Fruit fly (Drosophila melanogaster) whole organism, embryonic: ENCODE measurements around the gene DAAM.
A peak's percentile ranks its signal among the peaks of the same experiment; 100 is the strongest.

Source experiments
- CG10267 ChIP-seq: fragments of 200-800 bp; sonication (Bioruptor generic); optimal IDR thresholded peaks from 2 replicates; lab custom pipeline; 2018; ENCODE audit warnings: missing biosample characterization, mild to moderate bottlenecking, missing genetic modification characterization, moderate library complexity
- CG10274 ChIP-seq: fragments of 200-800 bp; sonication (Bioruptor generic); optimal IDR thresholded peaks from 3 replicates; lab custom pipeline; 2017; ENCODE audit warnings: missing biosample characterization, mild to moderate bottlenecking, missing genetic modification characterization
- CG10543 ChIP-seq: fragments of 200-800 bp; sonication (Bioruptor generic); optimal IDR thresholded peaks from 3 replicates; lab custom pipeline; 2017; ENCODE audit warnings: missing biosample characterization, mild to moderate bottlenecking, missing genetic modification characterization, moderate library complexity
- CG12071 ChIP-seq: fragments of 200-800 bp; sonication (Bioruptor generic); optimal IDR thresholded peaks from 3 replicates; lab custom pipeline; 2018; ENCODE audit warnings: missing biosample characterization, mild to moderate bottlenecking, missing genetic modification characterization
- CG14441 ChIP-seq: fragments of 200-800 bp; sonication (Bioruptor generic); IDR thresholded peaks from 2 replicates; pipeline ENCODE4 v1.3.6; 2022; ENCODE audit warnings: missing biosample characterization, missing genetic modification characterization
- CG14667 ChIP-seq: fragments of 200-800 bp; sonication (Bioruptor generic); IDR thresholded peaks from 2 replicates; pipeline ENCODE4 v1.3.6; 2022; ENCODE audit warnings: missing biosample characterization, missing genetic modification characterization
- CG15011 ChIP-seq: fragments of 200-800 bp; sonication (Bioruptor generic); optimal IDR thresholded peaks from 3 replicates; lab custom pipeline; 2018; ENCODE audit warnings: missing biosample characterization, mild to moderate bottlenecking, missing genetic modification characterization
- CG15073 ChIP-seq: fragments of 200-800 bp; sonication (Bioruptor generic); optimal IDR thresholded peaks from 2 replicates; lab custom pipeline; 2016; ENCODE audit warnings: missing biosample characterization, missing genetic modification characterization
- CG15479 ChIP-seq: fragments of 200-800 bp; sonication (Bioruptor generic); optimal IDR thresholded peaks from 3 replicates; lab custom pipeline; 2019; ENCODE audit warnings: missing biosample characterization, mild to moderate bottlenecking, missing genetic modification characterization, moderate library complexity
- CG17612 ChIP-seq: fragments of 200-800 bp; sonication (Bioruptor generic); IDR thresholded peaks from 2 replicates; pipeline ENCODE4 v1.3.6; 2022; ENCODE audit warnings: missing biosample characterization, missing genetic modification characterization
- CG2120 ChIP-seq: fragments of 200-800 bp; sonication (Bioruptor generic); optimal IDR thresholded peaks from 3 replicates; lab custom pipeline; 2016; ENCODE audit warnings: missing biosample characterization, missing genetic modification characterization
- CG2678 ChIP-seq: fragments of 200-800 bp; sonication (Bioruptor generic); optimal IDR thresholded peaks from 3 replicates; lab custom pipeline; 2019; ENCODE audit warnings: missing biosample characterization, mild to moderate bottlenecking, missing genetic modification characterization, moderate library complexity
- CG31441 ChIP-seq: fragments of 200-800 bp; sonication (Bioruptor generic); IDR thresholded peaks from 2 replicates; pipeline ENCODE4 v1.3.6; 2022; ENCODE audit warnings: missing biosample characterization, missing genetic modification characterization
- CG33213 ChIP-seq: fragments of 200-800 bp; sonication (Bioruptor generic); optimal IDR thresholded peaks from 3 replicates; lab custom pipeline; 2016; ENCODE audit warnings: missing biosample characterization, missing genetic modification characterization
- CG34376 ChIP-seq: fragments of 200-800 bp; sonication (Bioruptor generic); optimal IDR thresholded peaks from 2 replicates; lab custom pipeline; 2018; ENCODE audit warnings: missing biosample characterization, mild to moderate bottlenecking, missing genetic modification characterization
- CG4617 ChIP-seq: fragments of 200-800 bp; sonication (Bioruptor generic); optimal IDR thresholded peaks from 3 replicates; lab custom pipeline; 2016; ENCODE audit warnings: missing biosample characterization, missing genetic modification characterization, borderline replicate concordance
- CG6683 ChIP-seq: fragments of 200-800 bp; sonication (Bioruptor generic); optimal IDR thresholded peaks from 2 replicates; lab custom pipeline; 2017; ENCODE audit warnings: missing biosample characterization, mild to moderate bottlenecking, missing genetic modification characterization, missing genetic modification reagents
- CG8359 ChIP-seq: fragments of 200-800 bp; sonication (Bioruptor generic); optimal IDR thresholded peaks from 2 replicates; lab custom pipeline; 2017; ENCODE audit warnings: missing biosample characterization, mild to moderate bottlenecking, missing genetic modification characterization, borderline replicate concordance
- CG9437 ChIP-seq: fragments of 200-800 bp; sonication (Bioruptor generic); optimal IDR thresholded peaks from 2 replicates; lab custom pipeline; 2018; ENCODE audit warnings: missing biosample characterization, mild to moderate bottlenecking, missing genetic modification characterization
- CG9727 ChIP-seq: fragments of 200-800 bp; sonication (Bioruptor generic); optimal IDR thresholded peaks from 3 replicates; lab custom pipeline; 2017; ENCODE audit warnings: missing biosample characterization, mild to moderate bottlenecking, missing genetic modification characterization
- D19B ChIP-seq: fragments of 200-800 bp; sonication (Bioruptor generic); optimal IDR thresholded peaks from 2 replicates; lab custom pipeline; 2017; ENCODE audit warnings: missing biosample characterization, mild to moderate bottlenecking, missing genetic modification characterization
- E2f1 ChIP-seq: fragments of 200-800 bp; sonication (Bioruptor generic); IDR thresholded peaks from 2 replicates; pipeline ENCODE4 v1.3.6; 2022; ENCODE audit warnings: missing biosample characterization, missing genetic modification characterization
- Elba2 ChIP-seq: fragments of 200-800 bp; sonication (Bioruptor generic); optimal IDR thresholded peaks from 3 replicates; lab custom pipeline; 2016; ENCODE audit warnings: missing biosample characterization, missing genetic modification characterization
- Hey ChIP-seq: fragments of 200-800 bp; sonication (Bioruptor generic); optimal IDR thresholded peaks from 3 replicates; lab custom pipeline; 2018; ENCODE audit warnings: missing biosample characterization, mild to moderate bottlenecking, missing genetic modification characterization
- Hmr ChIP-seq: fragments of 200-800 bp; sonication (Bioruptor generic); optimal IDR thresholded peaks from 3 replicates; lab custom pipeline; 2017; ENCODE audit warnings: mild to moderate bottlenecking, missing biosample characterization, missing genetic modification reagents, missing genetic modification characterization
- Hr39 ChIP-seq: fragments of >200 bp; optimal IDR thresholded peaks from 2 replicates; lab custom pipeline; 2017
- Hr51 ChIP-seq, 2 experiments: fragments of 200-800 bp; sonication (Bioruptor generic); optimal IDR thresholded peaks; 2 replicates in 1 of 2; 3 replicates in 1 of 2; lab custom pipeline; 2016 to 2018; ENCODE audit warnings: missing biosample characterization in 2 of 2, missing genetic modification characterization in 2 of 2, mild to moderate bottlenecking in 1 of 2, moderate library complexity in 1 of 2
- Med ChIP-seq: fragments of 200-800 bp; sonication (Bioruptor generic); peaks from one replicate; lab custom pipeline; 2016; ENCODE audit warnings: missing biosample characterization, missing genetic modification characterization, mild to moderate bottlenecking, inconsistent platforms, moderate library complexity
- Oli ChIP-seq: fragments of 200-800 bp; sonication (Bioruptor generic); optimal IDR thresholded peaks from 2 replicates; lab custom pipeline; 2018; ENCODE audit warnings: missing biosample characterization, mild to moderate bottlenecking, missing genetic modification characterization, moderate library complexity
- PHDP ChIP-seq: fragments of 200-800 bp; sonication (Bioruptor generic); optimal IDR thresholded peaks from 3 replicates; lab custom pipeline; 2018; ENCODE audit warnings: missing biosample characterization, mild to moderate bottlenecking, missing genetic modification characterization, moderate library complexity
- Pdp1 ChIP-seq, 2 experiments: fragments of 200-800 bp; sonication (Bioruptor generic); optimal IDR thresholded peaks; 3 replicates each; lab custom pipeline; 2016; ENCODE audit warnings: missing biosample characterization in 2 of 2, missing genetic modification characterization in 2 of 2, mild to moderate bottlenecking in 1 of 2, moderate library complexity in 1 of 2
- Rx ChIP-seq: fragments of 200-800 bp; sonication (Bioruptor generic); IDR thresholded peaks from 2 replicates; pipeline ENCODE4 v1.3.6; 2022; ENCODE audit warnings: missing biosample characterization, missing genetic modification characterization
- Taf1 ChIP-seq: fragments of 200-800 bp; sonication (Bioruptor generic); IDR thresholded peaks from 2 replicates; pipeline ENCODE4 v1.3.6; 2022; ENCODE audit warnings: missing biosample characterization, missing genetic modification characterization
- Usf ChIP-seq: fragments of 200-800 bp; sonication (Bioruptor generic); optimal IDR thresholded peaks from 2 replicates; lab custom pipeline; 2017; ENCODE audit warnings: missing genotype, missing biosample characterization, missing genetic modification characterization
- Vsx1 ChIP-seq: fragments of 200-800 bp; sonication (Bioruptor generic); optimal IDR thresholded peaks from 2 replicates; lab custom pipeline; 2017; ENCODE audit warnings: missing biosample characterization, mild to moderate bottlenecking, missing genetic modification characterization, missing genetic modification reagents
- bab2 ChIP-seq: fragments of 200-800 bp; sonication (Bioruptor generic); optimal IDR thresholded peaks from 2 replicates; lab custom pipeline; 2016; ENCODE audit warnings: missing biosample characterization, missing genetic modification characterization
- bowl ChIP-seq: fragments of 200-800 bp; sonication (Bioruptor generic); IDR thresholded peaks from 2 replicates; pipeline ENCODE4 v1.3.6; 2022; ENCODE audit warnings: missing biosample characterization, missing genetic modification characterization
- cad ChIP-seq: fragments of >200 bp; optimal IDR thresholded peaks from 2 replicates; lab custom pipeline; 2017; ENCODE audit warnings: missing biosample characterization, missing genetic modification characterization
- chinmo ChIP-seq: fragments of 200-800 bp; sonication (Bioruptor generic); IDR thresholded peaks from 4 replicates; pipeline ENCODE4 v1.3.6; 2022; ENCODE audit warnings: missing biosample characterization, missing genetic modification characterization; ENCODE audit not compliant: partially characterized antibody
- corto ChIP-seq: fragments of 200-800 bp; sonication (Bioruptor generic); optimal IDR thresholded peaks from 2 replicates; lab custom pipeline; 2016; ENCODE audit warnings: missing biosample characterization, mild to moderate bottlenecking, missing genetic modification characterization, moderate library complexity
- dan ChIP-seq: fragments of 200-800 bp; sonication (Bioruptor generic); IDR thresholded peaks from 2 replicates; pipeline ENCODE4 v1.3.6; 2022; ENCODE audit warnings: missing biosample characterization, missing genetic modification characterization
- eve ChIP-seq, 2 experiments: fragments of >200 bp; optimal IDR thresholded peaks; 2 replicates each; lab custom pipeline; 2017; ENCODE audit warnings: missing biosample characterization in 2 of 2, missing genetic modification characterization in 2 of 2
- fd102C ChIP-seq: fragments of 200-800 bp; sonication (Bioruptor generic); optimal IDR thresholded peaks from 2 replicates; lab custom pipeline; 2018; ENCODE audit warnings: missing biosample characterization, mild to moderate bottlenecking, missing genetic modification characterization, moderate library complexity
- fd3F ChIP-seq: fragments of 200-800 bp; sonication (Bioruptor generic); optimal IDR thresholded peaks from 2 replicates; lab custom pipeline; 2018; ENCODE audit warnings: missing biosample characterization, mild to moderate bottlenecking, missing genetic modification characterization, moderate library complexity
- grn ChIP-seq: fragments of 200-800 bp; sonication (Bioruptor generic); optimal IDR thresholded peaks from 3 replicates; lab custom pipeline; 2017; ENCODE audit warnings: missing biosample characterization, missing genetic modification characterization
- sd ChIP-seq: fragments of 200-800 bp; sonication (Bioruptor generic); optimal IDR thresholded peaks from 3 replicates; lab custom pipeline; 2018; ENCODE audit warnings: missing biosample characterization, mild to moderate bottlenecking, missing genetic modification characterization, moderate library complexity
- ssp ChIP-seq: fragments of 200-800 bp; sonication (Bioruptor generic); IDR thresholded peaks from 2 replicates; pipeline ENCODE4 v1.3.6; 2022; ENCODE audit warnings: missing biosample characterization, missing genetic modification characterization
- sug ChIP-seq: fragments of 200-800 bp; optimal IDR thresholded peaks from 2 replicates; lab custom pipeline; 2019; ENCODE audit warnings: missing biosample characterization, mild to moderate bottlenecking, missing genetic modification characterization, moderate library complexity
- tgo ChIP-seq: fragments of 200-800 bp; sonication (Bioruptor generic); IDR thresholded peaks from 3 replicates; pipeline ENCODE4 v1.3.6; 2022; ENCODE audit warnings: missing biosample characterization, missing genetic modification characterization
- zfh2 ChIP-seq: fragments of 200-800 bp; sonication (Bioruptor generic); optimal IDR thresholded peaks from 2 replicates; lab custom pipeline; 2016; ENCODE audit warnings: missing biosample characterization, missing genetic modification characterization

The DAAM gene

dm6 chrX:1256742-1257441, 65.3 kb downstream of the DAAM start:
- TF ChIP-seq Elba2 (GFP tag; lab: Kevin White, UChicago) (no peak), CG2678 (tag; lab: Kevin White, UChicago) (no peak), ssp (no peak), corto (no peak), CG14667 (GFP tag; lab: Robert Waterston, UW) (no peak), zfh2 (GFP tag; lab: Kevin White, UChicago) (no peak), CG6683 (GFP tag; lab: Kevin White, UChicago) (no peak), bowl (GFP tag; lab: Robert Waterston, UW) (no peak), fd102C (GFP tag; lab: Kevin White, UChicago) (no peak), D19B (GFP tag; lab: Kevin White, UChicago) (peak; percentile 19), cad (GFP tag; lab: Kevin White, UChicago) (no peak), chinmo (peak; percentile 78; the same call in 1 of the 4 replicates), CG2120 (no peak), Vsx1 (peak; percentile 32), CG15011 (GFP tag; lab: Kevin White, UChicago) (no peak), CG33213 (no peak), E2f1 (no peak), Usf (no peak), CG10267 (tag; lab: Kevin White, UChicago) (no peak), Oli (tag; lab: Kevin White, UChicago) (no peak), CG10543 (GFP tag; lab: Kevin White, UChicago) (peak; percentile 26), CG8359 (GFP tag; lab: Kevin White, UChicago) (no peak), sug (peak; percentile 73), Hmr (GFP tag; lab: Kevin White, UChicago) (peak; percentile 38), PHDP (tag; lab: Kevin White, UChicago) (no peak), CG15479 (GFP tag; lab: Kevin White, UChicago) (no peak), CG14441 (no peak), CG12071 (GFP tag; lab: Kevin White, UChicago) (no peak), sd (tag; lab: Kevin White, UChicago) (peak; percentile 95), CG4617 (GFP tag; lab: Kevin White, UChicago) (no peak), Taf1 (GFP tag; lab: Robert Waterston, UW) (no peak), CG15073 (GFP tag; lab: Kevin White, UChicago) (no peak), CG17612 (no peak), Hr39 (no peak), CG9437 (GFP tag; lab: Kevin White, UChicago) (no peak), CG10274 (no peak), CG34376 (GFP tag; lab: Kevin White, UChicago) (peak; percentile 2), grn (GFP tag; lab: Kevin White, UChicago) (peak; percentile 57), Med (GFP tag; lab: Kevin White, UChicago) (peak; percentile 12), bab2 (GFP tag; lab: Kevin White, UChicago) (no peak), eve (GFP tag; optimal IDR thresholded peaks at IDR 0.05; lab: Kevin White, UChicago) (no peak), Rx (GFP tag; lab: Robert Waterston, UW) (no peak), Pdp1 (GFP tag; optimal IDR thresholded peaks at IDR 0.05; lab: Kevin White, UChicago) (no peak), Hr51 (GFP tag; optimal IDR thresholded peaks at IDR 0.05; lab: Kevin White, UChicago) (no peak), CG9727 (GFP tag; lab: Kevin White, UChicago) (no peak), Hey (tag; lab: Kevin White, UChicago) (peak; percentile 54), CG31441 (GFP tag; lab: Robert Waterston, UW) (no peak), tgo (GFP tag; lab: Robert Waterston, UW) (no peak), dan (no peak), fd3F (no peak)
